Worm (Caenorhabditis elegans) whole organism, L1 larva: Measurements from ENCODE around the gene C25F9.8.

ENCODE experiments used
- ama-1 ChIP-seq: fragments of 150-350 bp; optimal IDR thresholded peaks from 2 replicates; lab custom pipeline; 2014
- fkh-8 ChIP-seq: sonication (generic microtip); optimal IDR thresholded peaks from 2 replicates; lab custom pipeline; 2016; ENCODE audit warnings: mild to moderate bottlenecking, missing genetic modification characterization, missing compliant biosample characterization
- fos-1 ChIP-seq: fragments of 150-350 bp; optimal IDR thresholded peaks from 2 replicates; lab custom pipeline; 2014; ENCODE audit warnings: missing biosample characterization, missing genetic modification characterization
- grh-1 ChIP-seq: fragments of 200-800 bp; sonication (Bioruptor generic); IDR thresholded peaks from 2 replicates; pipeline ENCODE4 v1.3.6; 2022; ENCODE audit warnings: missing genetic modification reagents, missing genetic modification characterization, missing compliant biosample characterization
- lsy-2 ChIP-seq, 2 experiments: fragments of 150-350 bp; optimal IDR thresholded peaks; 2 replicates each; lab custom pipeline; 2014; ENCODE audit warnings: missing biosample characterization in 2 of 2, missing genetic modification characterization in 2 of 2
- nhr-85 ChIP-seq: sonication (generic microtip); peaks from one replicate; lab custom pipeline; 2016; ENCODE audit warnings: missing genetic modification characterization, inconsistent platforms, missing compliant biosample characterization
- snpc-4 ChIP-seq: fragments of 150-350 bp; optimal IDR thresholded peaks from 2 replicates; lab custom pipeline; 2014; ENCODE audit warnings: missing biosample characterization, missing genetic modification characterization
- unc-130 ChIP-seq: fragments of 150-350 bp; optimal IDR thresholded peaks from 2 replicates; lab custom pipeline; 2017; ENCODE audit warnings: missing biosample characterization, missing genetic modification characterization, inconsistent platforms
- unc-62 ChIP-seq: fragments of 150-350 bp; optimal IDR thresholded peaks from 2 replicates; lab custom pipeline; 2014; ENCODE audit warnings: missing biosample characterization, missing genetic modification reagents, missing genetic modification characterization

DNA sequence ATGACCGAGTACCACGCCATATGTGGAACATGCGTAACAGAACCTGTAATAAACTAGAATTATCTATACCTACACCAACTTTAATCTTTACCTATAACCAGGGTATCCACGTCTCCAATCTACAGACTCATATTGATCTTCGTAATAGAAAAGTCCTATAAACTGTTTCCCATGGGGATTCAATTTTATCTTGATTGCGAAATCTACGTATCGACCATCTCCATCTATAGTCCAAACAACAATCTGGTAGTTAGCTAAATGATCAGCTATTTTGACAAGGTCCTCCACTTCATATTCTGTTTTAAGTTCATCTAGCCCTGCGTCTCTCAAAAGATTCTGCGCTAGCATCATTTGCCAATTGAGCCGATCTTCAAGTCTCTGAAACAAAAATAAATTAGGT lies 34.8 kb downstream of the C25F9.8 start:
- TF ChIP-seq nhr-85 (tag; lab: Kevin White, UChicago) (peak; percentile 95), snpc-4 (tag; lab: Kevin White, UChicago) (no peak), ama-1 (lab: Kevin White, UChicago) (no peak), unc-62 (GFP tag; lab: Kevin White, UChicago) (no peak), lsy-2 (tag; optimal IDR thresholded peaks at IDR 0.05; lab: Kevin White, UChicago) (peak; percentile 13 to 15), unc-130 (no peak), fkh-8 (no peak), fos-1 (tag; lab: Kevin White, UChicago) (no peak), grh-1 (GFP tag; lab: Robert Waterston, UW) (peak; percentile 45; the same call in 1 of the 2 replicates)
